Worm (Caenorhabditis elegans) whole organism, mixed stage, embryonic: ENCODE results near the gene T24E12.10.

Source experiments
- blmp-1 ChIP-seq: fragments of 150-350 bp; optimal IDR thresholded peaks from 2 replicates; lab custom pipeline; 2014; ENCODE audit warnings: missing biosample characterization, missing genetic modification characterization
- elt-3 ChIP-seq: fragments of 150-350 bp; optimal IDR thresholded peaks from 2 replicates; lab custom pipeline; 2014; ENCODE audit warnings: missing biosample characterization, missing genetic modification characterization
- hlh-1 ChIP-seq: fragments of 150-350 bp; optimal IDR thresholded peaks from 2 replicates; lab custom pipeline; 2014; ENCODE audit warnings: missing biosample characterization, missing genetic modification reagents, missing genetic modification characterization
- lsy-2 ChIP-seq: fragments of 150-350 bp; optimal IDR thresholded peaks from 2 replicates; lab custom pipeline; 2014; ENCODE audit warnings: missing biosample characterization, missing genetic modification characterization
- nhr-12 ChIP-seq: fragments of 150-350 bp; optimal IDR thresholded peaks from 2 replicates; lab custom pipeline; 2014; ENCODE audit warnings: missing biosample characterization, missing genetic modification characterization
- nhr-76 ChIP-seq: sonication (generic microtip); optimal IDR thresholded peaks from 2 replicates; lab custom pipeline; 2017; ENCODE audit warnings: missing biosample characterization, missing genetic modification characterization
- tbx-8 ChIP-seq: fragments of 200-800 bp; sonication (Bioruptor generic); optimal IDR thresholded peaks from 2 replicates; lab custom pipeline; 2018; ENCODE audit warnings: mild to moderate bottlenecking, missing genetic modification characterization, moderate library complexity, missing compliant biosample characterization
- ztf-11 ChIP-seq: fragments of 150-350 bp; optimal IDR thresholded peaks from 2 replicates; lab custom pipeline; 2014; ENCODE audit warnings: missing biosample characterization, missing genetic modification characterization

- TF ChIP-seq nhr-12 (tag; lab: Kevin White, UChicago) (no peak), blmp-1 (tag; lab: Kevin White, UChicago) (no peak), hlh-1 (tag; lab: Kevin White, UChicago) (no peak), lsy-2 (tag; lab: Kevin White, UChicago) (no peak), elt-3 (no peak), ztf-11 (no peak), nhr-76 (tag; lab: Kevin White, UChicago) (no peak), tbx-8 (no peak)
Observed at ce11 chrII:3808643-3809042, 35.6 kb upstream of the T24E12.10 start.
